Fruit fly (Drosophila melanogaster) whole organism, embryonic: ENCODE results near the gene Sec8.

ENCODE experiments used
- Antp ChIP-seq: fragments of 200-800 bp; sonication (Bioruptor generic); optimal IDR thresholded peaks from 3 replicates; lab custom pipeline; 2016; ENCODE audit warnings: missing biosample characterization, missing genetic modification characterization
- Bteb2 ChIP-seq: fragments of 200-800 bp; sonication (Bioruptor generic); optimal IDR thresholded peaks from 2 replicates; lab custom pipeline; 2016; ENCODE audit warnings: missing biosample characterization, missing genetic modification characterization
- CG11093 ChIP-seq: fragments of 200-800 bp; sonication (Bioruptor generic); IDR thresholded peaks from 3 replicates; pipeline ENCODE4 v1.3.6; 2022; ENCODE audit warnings: missing biosample characterization, missing genetic modification characterization
- CG11247 ChIP-seq: fragments of 200-800 bp; sonication (Bioruptor generic); IDR thresholded peaks from 2 replicates; pipeline ENCODE4 v1.3.6; 2022; ENCODE audit warnings: missing biosample characterization, missing genetic modification characterization
- CG11695 ChIP-seq: fragments of 200-800 bp; sonication (Bioruptor generic); IDR thresholded peaks from 3 replicates; pipeline ENCODE4 v1.3.6; 2022; ENCODE audit warnings: missing biosample characterization, missing genetic modification characterization
- CG18262 ChIP-seq: fragments of 200-800 bp; optimal IDR thresholded peaks from 3 replicates; lab custom pipeline; 2019; ENCODE audit warnings: missing biosample characterization, mild to moderate bottlenecking, missing genetic modification characterization, moderate library complexity
- CG2120 ChIP-seq: fragments of 200-800 bp; sonication (Bioruptor generic); optimal IDR thresholded peaks from 3 replicates; lab custom pipeline; 2016; ENCODE audit warnings: missing biosample characterization, missing genetic modification characterization
- CG2129 ChIP-seq: fragments of 200-800 bp; sonication (Bioruptor generic); IDR thresholded peaks from 2 replicates; pipeline ENCODE4 v1.3.6; 2022; ENCODE audit warnings: missing biosample characterization, missing genetic modification characterization; ENCODE audit not compliant: partially characterized antibody
- CG3281 ChIP-seq: fragments of 200-800 bp; sonication (Bioruptor generic); optimal IDR thresholded peaks from 3 replicates; lab custom pipeline; 2017; ENCODE audit warnings: missing biosample characterization, mild to moderate bottlenecking, missing genetic modification characterization
- CG33213 ChIP-seq: fragments of 200-800 bp; sonication (Bioruptor generic); optimal IDR thresholded peaks from 3 replicates; lab custom pipeline; 2016; ENCODE audit warnings: missing biosample characterization, missing genetic modification characterization
- CG3838 ChIP-seq: fragments of 200-800 bp; sonication (Bioruptor generic); optimal IDR thresholded peaks from 3 replicates; lab custom pipeline; 2016; ENCODE audit warnings: missing biosample characterization, missing genetic modification characterization
- CG42726 ChIP-seq: fragments of 200-800 bp; sonication (Bioruptor generic); IDR thresholded peaks from 2 replicates; pipeline ENCODE4 v1.3.6; 2022; ENCODE audit warnings: missing biosample characterization, missing genetic modification characterization; ENCODE audit not compliant: partially characterized antibody
- CG4424 ChIP-seq: fragments of 200-800 bp; sonication (Bioruptor generic); optimal IDR thresholded peaks from 3 replicates; lab custom pipeline; 2016; ENCODE audit warnings: missing biosample characterization, missing genetic modification characterization
- CG7839 ChIP-seq: fragments of 200-800 bp; sonication (Bioruptor generic); optimal IDR thresholded peaks from 3 replicates; lab custom pipeline; 2018; ENCODE audit warnings: missing biosample characterization, mild to moderate bottlenecking, missing genetic modification characterization, moderate library complexity
- CG7963 ChIP-seq: fragments of 200-800 bp; sonication (Bioruptor generic); IDR thresholded peaks from 3 replicates; pipeline ENCODE4 v1.3.6; 2022; ENCODE audit warnings: missing biosample characterization, missing genetic modification characterization; ENCODE audit not compliant: partially characterized antibody
- CG8388 ChIP-seq: fragments of 200-800 bp; sonication (Bioruptor generic); optimal IDR thresholded peaks from 2 replicates; lab custom pipeline; 2019; ENCODE audit warnings: missing biosample characterization, mild to moderate bottlenecking, missing genetic modification characterization, moderate library complexity
- CG9727 ChIP-seq: fragments of 200-800 bp; sonication (Bioruptor generic); optimal IDR thresholded peaks from 3 replicates; lab custom pipeline; 2017; ENCODE audit warnings: missing biosample characterization, mild to moderate bottlenecking, missing genetic modification characterization
- CG9817 ChIP-seq: fragments of 200-800 bp; sonication (Bioruptor generic); optimal IDR thresholded peaks from 2 replicates; lab custom pipeline; 2018; ENCODE audit warnings: missing biosample characterization, mild to moderate bottlenecking, missing genetic modification characterization, moderate library complexity
- CG9932 ChIP-seq: fragments of 200-800 bp; sonication (Bioruptor generic); IDR thresholded peaks from 2 replicates; pipeline ENCODE4 v1.3.6; 2022; ENCODE audit warnings: missing biosample characterization, missing genetic modification characterization
- CTCF ChIP-seq: fragments of 200-800 bp; sonication (Bioruptor generic); optimal IDR thresholded peaks from 2 replicates; lab custom pipeline; 2017; ENCODE audit warnings: missing biosample characterization, mild to moderate bottlenecking, missing genetic modification characterization, moderate library complexity
- D19B ChIP-seq: fragments of 200-800 bp; sonication (Bioruptor generic); optimal IDR thresholded peaks from 2 replicates; lab custom pipeline; 2017; ENCODE audit warnings: missing biosample characterization, mild to moderate bottlenecking, missing genetic modification characterization
- Dref ChIP-seq: fragments of 200-800 bp; sonication (Bioruptor generic); IDR thresholded peaks from 2 replicates; pipeline ENCODE4 v1.3.6; 2022; ENCODE audit warnings: missing biosample characterization, missing genetic modification characterization
- Eip74EF ChIP-seq, 2 experiments: fragments of 200-800 bp in 1 of 2; fragments of >200 bp in 1 of 2; sonication (Bioruptor generic) in 1 of 2; optimal IDR thresholded peaks; 2 replicates each; lab custom pipeline; 2017 to 2019; ENCODE audit warnings: missing biosample characterization in 2 of 2, missing genetic modification characterization in 2 of 2, mild to moderate bottlenecking in 1 of 2, moderate library complexity in 1 of 2
- HLH4C ChIP-seq: fragments of 200-800 bp; sonication (Bioruptor generic); IDR thresholded peaks from 3 replicates; pipeline ENCODE4 v1.3.6; 2022; ENCODE audit warnings: missing biosample characterization, missing genetic modification characterization; ENCODE audit not compliant: partially characterized antibody
- HLH54F ChIP-seq: fragments of 200-800 bp; sonication (Bioruptor generic); optimal IDR thresholded peaks from 3 replicates; lab custom pipeline; 2016; ENCODE audit warnings: missing biosample characterization, missing genetic modification characterization
- Hsf ChIP-seq: fragments of 200-800 bp; sonication (Bioruptor generic); optimal IDR thresholded peaks from 3 replicates; lab custom pipeline; 2016; ENCODE audit warnings: missing biosample characterization, missing genetic modification characterization
- NC2β ChIP-seq: fragments of 200-800 bp; sonication (Bioruptor generic); optimal IDR thresholded peaks from 2 replicates; lab custom pipeline; 2016; ENCODE audit warnings: missing biosample characterization, missing genetic modification characterization
- Nf-YA ChIP-seq: fragments of 200-800 bp; sonication (Bioruptor generic); IDR thresholded peaks from 2 replicates; pipeline ENCODE4 v1.3.6; 2022; ENCODE audit warnings: missing biosample characterization, missing genetic modification characterization
- PHDP ChIP-seq: fragments of 200-800 bp; sonication (Bioruptor generic); optimal IDR thresholded peaks from 3 replicates; lab custom pipeline; 2018; ENCODE audit warnings: missing biosample characterization, mild to moderate bottlenecking, missing genetic modification characterization, moderate library complexity
- Pdp1 ChIP-seq, 2 experiments: fragments of 200-800 bp; sonication (Bioruptor generic); optimal IDR thresholded peaks; 3 replicates each; lab custom pipeline; 2016; ENCODE audit warnings: missing biosample characterization in 2 of 2, missing genetic modification characterization in 2 of 2, mild to moderate bottlenecking in 1 of 2, moderate library complexity in 1 of 2
- Poxn ChIP-seq: fragments of 200-800 bp; sonication (Bioruptor generic); IDR thresholded peaks from 2 replicates; pipeline ENCODE4 v1.3.6; 2022; ENCODE audit warnings: missing biosample characterization, missing genetic modification characterization
- Sin3A ChIP-seq: fragments of >200 bp; optimal IDR thresholded peaks from 2 replicates; lab custom pipeline; 2018
- Sry-β ChIP-seq: fragments of 200-800 bp; sonication (Bioruptor generic); optimal IDR thresholded peaks from 2 replicates; lab custom pipeline; 2018; ENCODE audit warnings: missing biosample characterization, mild to moderate bottlenecking, missing genetic modification characterization, moderate library complexity
- Stat92E ChIP-seq, 3 experiments: fragments of >200 bp in 2 of 3; fragments of 200-800 bp in 1 of 3; sonication (Bioruptor generic) in 1 of 3; optimal IDR thresholded peaks; 2 replicates each; lab custom pipeline; 2017 to 2019; ENCODE audit warnings: missing biosample characterization in 3 of 3, missing genetic modification characterization in 3 of 3, mild to moderate bottlenecking in 1 of 3, moderate library complexity in 1 of 3
- chm ChIP-seq: fragments of 200-800 bp; sonication (Bioruptor generic); IDR thresholded peaks from 2 replicates; pipeline ENCODE4 v1.3.6; 2022; ENCODE audit warnings: missing biosample characterization, missing genetic modification characterization
- dm ChIP-seq: fragments of 200-800 bp; sonication (Bioruptor generic); optimal IDR thresholded peaks from 3 replicates; lab custom pipeline; 2016; ENCODE audit warnings: missing biosample characterization, missing genetic modification characterization
- fd64A ChIP-seq: fragments of 200-800 bp; sonication (Bioruptor generic); optimal IDR thresholded peaks from 3 replicates; lab custom pipeline; 2018; ENCODE audit warnings: missing biosample characterization, mild to moderate bottlenecking, missing genetic modification characterization
- fd96Cb ChIP-seq: fragments of 200-800 bp; sonication (Bioruptor generic); optimal IDR thresholded peaks from 2 replicates; lab custom pipeline; 2018; ENCODE audit warnings: missing biosample characterization, mild to moderate bottlenecking, missing genetic modification characterization, moderate library complexity
- kay ChIP-seq: fragments of 200-800 bp; sonication (Bioruptor generic); optimal IDR thresholded peaks from 2 replicates; lab custom pipeline; 2016; ENCODE audit warnings: missing biosample characterization, missing genetic modification characterization
- lbe ChIP-seq: fragments of 200-800 bp; sonication (Bioruptor generic); optimal IDR thresholded peaks from 2 replicates; lab custom pipeline; 2016; ENCODE audit warnings: missing biosample characterization, mild to moderate bottlenecking, missing genetic modification characterization
- nerfin-1 ChIP-seq: fragments of 200-800 bp; sonication (Bioruptor generic); optimal IDR thresholded peaks from 3 replicates; lab custom pipeline; 2019; ENCODE audit warnings: missing biosample characterization, mild to moderate bottlenecking, missing genetic modification characterization, moderate library complexity
- pb ChIP-seq: fragments of 200-800 bp; sonication (Bioruptor generic); optimal IDR thresholded peaks from 3 replicates; lab custom pipeline; 2016; ENCODE audit warnings: missing biosample characterization, missing genetic modification characterization
- pros ChIP-seq: fragments of 200-800 bp; sonication (Bioruptor generic); optimal IDR thresholded peaks from 3 replicates; lab custom pipeline; 2019; ENCODE audit warnings: missing biosample characterization, mild to moderate bottlenecking, missing genetic modification characterization, moderate library complexity
- sens ChIP-seq: fragments of 200-800 bp; sonication (Bioruptor generic); peaks from one replicate; lab custom pipeline; 2016; ENCODE audit warnings: missing biosample characterization, missing genetic modification characterization
- sob ChIP-seq: fragments of 200-800 bp; sonication (Bioruptor generic); IDR thresholded peaks from 2 replicates; pipeline ENCODE4 v1.3.6; 2022; ENCODE audit warnings: missing biosample characterization, missing genetic modification characterization
- ssp ChIP-seq: fragments of 200-800 bp; sonication (Bioruptor generic); IDR thresholded peaks from 2 replicates; pipeline ENCODE4 v1.3.6; 2022; ENCODE audit warnings: missing biosample characterization, missing genetic modification characterization
- tio ChIP-seq: fragments of 200-800 bp; sonication (Bioruptor generic); optimal IDR thresholded peaks from 2 replicates; lab custom pipeline; 2017; ENCODE audit warnings: missing biosample characterization, missing genetic modification characterization, inconsistent platforms
- twi ChIP-seq: fragments of 200-800 bp; optimal IDR thresholded peaks from 2 replicates; lab custom pipeline; 2019; ENCODE audit warnings: missing biosample characterization, mild to moderate bottlenecking, missing genetic modification characterization, moderate library complexity
- tx ChIP-seq: fragments of 200-800 bp; sonication (Bioruptor generic); optimal IDR thresholded peaks from 2 replicates; lab custom pipeline; 2016; ENCODE audit warnings: missing biosample characterization, missing genetic modification characterization

The Sec8 gene

DNA sequence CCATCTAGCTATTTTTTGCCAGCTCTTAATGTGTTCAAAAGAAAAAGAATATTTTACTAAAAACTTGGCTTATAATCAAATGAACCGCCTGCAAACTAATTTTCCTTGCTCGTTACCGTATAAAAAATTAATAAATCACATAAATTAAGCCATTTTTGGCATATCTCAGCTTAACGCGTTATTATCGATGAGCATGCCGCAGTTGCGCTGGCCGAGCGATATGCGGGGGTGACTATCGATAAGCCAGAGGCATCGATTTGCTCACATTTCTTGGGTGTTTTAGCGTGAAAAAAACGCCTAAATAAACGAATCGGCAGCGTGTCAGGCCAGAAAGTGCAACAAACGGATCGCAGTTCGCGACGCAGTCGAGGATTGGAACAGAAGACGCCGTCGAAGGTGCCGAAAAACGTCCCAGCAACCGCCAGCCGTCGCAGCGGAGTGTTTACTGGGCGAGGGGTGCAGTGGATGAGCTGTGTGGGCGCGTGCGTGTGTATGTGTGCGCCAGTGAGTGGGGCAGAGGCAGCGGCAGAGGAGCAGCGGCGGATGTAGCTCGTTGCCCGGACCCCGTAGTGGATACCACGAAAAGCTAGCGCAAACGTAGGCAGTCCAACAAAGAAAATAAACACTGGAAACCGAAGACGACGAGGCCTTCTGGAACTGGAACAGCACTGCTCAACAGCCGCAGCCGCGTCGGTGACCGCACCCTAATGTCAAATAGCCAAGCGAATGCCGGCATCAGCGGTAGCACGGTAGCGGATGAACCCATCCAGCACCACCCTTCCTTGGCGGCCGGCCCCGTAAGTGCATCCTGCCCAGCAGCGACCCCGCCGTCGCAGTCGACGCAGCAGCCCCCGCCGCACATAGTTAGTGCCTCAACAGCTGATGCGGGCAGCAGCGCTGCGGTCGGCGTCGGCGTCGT, 16.3 kb downstream of the Sec8 start, which contains the start of the genes Sym and Madm (continued):
- peak; percentile 60; the same call in 1 of the 2 replicates for TF ChIP-seq ssp (GFP tag; lab: Robert Waterston, UW)
- TF ChIP-seq CG18262: peak; percentile 39
- TF ChIP-seq HLH54F (GFP tag; lab: Kevin White, UChicago): peak; percentile 69
- no peak for TF ChIP-seq CG11093
- no peak for TF ChIP-seq CG11695 (GFP tag; lab: Robert Waterston, UW)
- TF ChIP-seq Antp (GFP tag; lab: Kevin White, UChicago): peak; percentile 19
- TF ChIP-seq dm (GFP tag; lab: Kevin White, UChicago): peak; percentile 56
- no peak for TF ChIP-seq CTCF (GFP tag; lab: Kevin White, UChicago)
- peak; percentile 94 for TF ChIP-seq HLH4C (GFP tag; lab: Robert Waterston, UW)
- TF ChIP-seq pros (GFP tag; lab: Kevin White, UChicago): no peak
- peak; percentile 55; the same call in 1 of the 2 replicates for TF ChIP-seq CG9932 (GFP tag; lab: Robert Waterston, UW)
- peak; percentile 3 for TF ChIP-seq nerfin-1 (tag; lab: Kevin White, UChicago)
- peak; percentile 77 for TF ChIP-seq CG2120 (GFP tag; lab: Kevin White, UChicago)
- TF ChIP-seq kay (GFP tag; lab: Kevin White, UChicago): peak; percentile 4
- peak; percentile 18 for TF ChIP-seq NC2β (GFP tag; lab: Kevin White, UChicago)
- TF ChIP-seq CG9817 (tag; lab: Kevin White, UChicago): peak; percentile 33
- TF ChIP-seq CG42726: 0 out of 2 replicates have a peak, but pooled peaks have one; percentile 23
- TF ChIP-seq Stat92E (GFP tag; optimal IDR thresholded peaks at IDR 0.05; lab: Kevin White, UChicago): peak in 1 of 3 experiments; percentile 17
- TF ChIP-seq Sin3A (lab: Kevin White, UChicago): peak; percentile 96
- TF ChIP-seq CG7839: no peak
- TF ChIP-seq Nf-YA (GFP tag; lab: Robert Waterston, UW): no peak
- TF ChIP-seq fd64A (GFP tag; lab: Kevin White, UChicago): no peak
- no peak for TF ChIP-seq CG8388 (GFP tag; lab: Kevin White, UChicago)
- TF ChIP-seq pb (GFP tag; lab: Kevin White, UChicago): no peak
- peak; percentile 69; the same call in 2 of the 3 replicates for TF ChIP-seq CG7963 (GFP tag; lab: Robert Waterston, UW)
- peak; percentile 35; the same call in 1 of the 2 replicates for TF ChIP-seq sob
- peak; percentile 24 for TF ChIP-seq CG3281
- TF ChIP-seq twi (tag; lab: Kevin White, UChicago): peak; percentile 41
- TF ChIP-seq Eip74EF (GFP tag; optimal IDR thresholded peaks at IDR 0.05; lab: Kevin White, UChicago): no peak
- peak; percentile 50 for TF ChIP-seq CG9727 (GFP tag; lab: Kevin White, UChicago)
- peak; percentile 69 for TF ChIP-seq CG2129
- no peak for TF ChIP-seq CG4424 (GFP tag; lab: Kevin White, UChicago)
- TF ChIP-seq Sry-β (GFP tag; lab: Kevin White, UChicago): peak; percentile 91
- TF ChIP-seq Poxn (GFP tag; lab: Robert Waterston, UW): no peak
- TF ChIP-seq tio: no peak
- peak; percentile 17 for TF ChIP-seq CG33213
- TF ChIP-seq CG3838 (GFP tag; lab: Kevin White, UChicago): no peak
- peak; percentile 41 to 47 for TF ChIP-seq Pdp1 (GFP tag; optimal IDR thresholded peaks at IDR 0.05; lab: Kevin White, UChicago)
- TF ChIP-seq sens (GFP tag; lab: Kevin White, UChicago): peak; percentile 94
- no peak for TF ChIP-seq lbe (GFP tag; lab: Kevin White, UChicago)
- TF ChIP-seq chm: no peak
- TF ChIP-seq tx: peak; percentile 31
- TF ChIP-seq Bteb2: peak; percentile 20
- peak; percentile 23 for TF ChIP-seq fd96Cb (tag; lab: Kevin White, UChicago)
- TF ChIP-seq PHDP (tag; lab: Kevin White, UChicago): peak; percentile 31
- TF ChIP-seq Dref (GFP tag; lab: Robert Waterston, UW): peak; percentile 81
- peak; percentile 55 for TF ChIP-seq Hsf (GFP tag; lab: Kevin White, UChicago)
- TF ChIP-seq D19B: peak; percentile 4
- TF ChIP-seq CG11247: no peak
